Worm (Caenorhabditis elegans) whole organism, L3 larva: ENCODE measurements around the gene F42A10.7.

Experiments used
- nfya-1 ChIP-seq: sonication (generic microtip); optimal IDR thresholded peaks from 2 replicates; lab custom pipeline; 2017; ENCODE audit warnings: missing genetic modification characterization, mild to moderate bottlenecking, missing compliant biosample characterization, antibody characterized with exemption, moderate library complexity; ENCODE audit not compliant: insufficient read depth
- nhr-25 ChIP-seq: sonication (generic microtip); optimal IDR thresholded peaks from 2 replicates; lab custom pipeline; 2017; ENCODE audit warnings: missing biosample characterization, missing genetic modification characterization
- nhr-77 ChIP-seq: fragments of 150-350 bp; optimal IDR thresholded peaks from 2 replicates; lab custom pipeline; 2014; ENCODE audit warnings: missing biosample characterization, missing genetic modification characterization
- pha-4 ChIP-seq: fragments of 150-350 bp; optimal IDR thresholded peaks from 2 replicates; lab custom pipeline; 2014; ENCODE audit warnings: missing biosample characterization, missing genetic modification reagents, missing genetic modification characterization
- zag-1 ChIP-seq: fragments of 150-350 bp; optimal IDR thresholded peaks from 2 replicates; lab custom pipeline; 2014; ENCODE audit warnings: missing biosample characterization, missing genetic modification characterization

ce11 chrIII:6144390-6144962, 34.0 kb downstream of the F42A10.7 start:
- TF ChIP-seq zag-1 (tag; lab: Kevin White, UChicago): no peak
- no peak for TF ChIP-seq pha-4
- peak; percentile 76 for TF ChIP-seq nfya-1 (tag; lab: Kevin White, UChicago)
- no peak for TF ChIP-seq nhr-77
- no peak for TF ChIP-seq nhr-25 (tag; lab: Kevin White, UChicago)
